Worm (Caenorhabditis elegans): Measurements from ENCODE around the gene H04M03.11.
A peak's percentile ranks its signal among the peaks of the same experiment; 100 is the strongest.

Gene H04M03.11

DNA sequence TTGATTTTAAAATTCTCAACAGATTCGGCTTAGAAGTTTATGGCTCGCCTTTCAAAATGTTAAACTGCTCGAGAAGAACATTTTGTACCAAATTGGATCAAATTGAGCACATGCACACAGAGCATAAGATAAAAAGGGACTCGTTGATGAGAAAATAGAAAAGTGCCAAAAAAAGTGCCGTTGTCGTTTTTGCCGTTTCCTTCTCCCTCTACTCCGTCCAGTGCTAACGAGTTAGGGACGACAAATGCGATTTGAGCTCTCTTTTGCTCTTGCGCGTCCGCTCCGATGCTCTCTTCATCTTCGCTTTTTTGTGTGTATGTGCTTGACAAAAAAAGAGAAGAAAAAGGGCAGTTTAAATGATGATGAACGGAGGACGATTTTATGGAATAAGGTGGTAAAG is 30.8 kb upstream of the H04M03.11 start:
- TF ChIP-seq nhr-77 (tag; optimal IDR thresholded peaks at IDR 0.05) = no peak
- TF ChIP-seq pag-3 (tag; optimal IDR thresholded peaks at IDR 0.05; ENCODE audit: borderline replicate concordance, insufficient read depth) = no peak
- TF ChIP-seq ces-1 (GFP tag; optimal IDR thresholded peaks at IDR 0.05) = peak; percentile 24
- TF ChIP-seq efl-1 (optimal IDR thresholded peaks at IDR 0.05) = no peak
- TF ChIP-seq efl-1 (GFP tag; optimal IDR thresholded peaks at IDR 0.05 in 1 of 2) = peak in 1 of 2 experiments; percentile 44
- no peak for TF ChIP-seq ztf-11 (tag; optimal IDR thresholded peaks at IDR 0.05)
- peak; percentile 95 for TF ChIP-seq fkh-10 (GFP tag; optimal IDR thresholded peaks at IDR 0.05)
- TF ChIP-seq lin-14 (GFP tag; optimal IDR thresholded peaks at IDR 0.05) = peak; percentile 79

DNA sequence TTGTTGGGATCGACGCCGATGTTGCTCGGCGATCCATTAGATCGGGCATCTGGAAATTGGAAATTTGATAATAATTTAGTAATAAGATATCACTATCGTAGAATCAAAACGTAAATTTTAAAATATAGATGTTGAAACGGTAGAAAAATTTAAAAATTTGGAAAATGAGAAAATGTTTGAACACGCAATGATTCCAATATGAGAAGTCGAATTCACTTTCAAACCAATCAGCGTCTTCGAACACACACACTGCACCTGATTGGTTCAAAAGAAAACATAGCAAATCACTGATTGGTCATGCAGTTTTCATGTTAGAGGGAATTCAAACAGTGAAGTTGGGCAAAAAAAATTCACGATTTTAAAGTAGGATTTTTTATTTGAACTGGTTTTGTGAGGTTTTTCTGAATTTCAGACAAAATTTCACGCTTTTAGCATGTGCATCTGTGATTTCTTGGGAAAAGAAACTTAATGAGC is 18.9 kb upstream of the H04M03.11 start, which contains the start of gene H04M03.12:
Gene H04M03.12, minus strand, starts transcription at position 51 of the 474 bp plus-strand sequence.
- no peak for TF ChIP-seq jun-1 (tag; optimal IDR thresholded peaks at IDR 0.05)
- no peak for TF ChIP-seq lin-15B (tag; optimal IDR thresholded peaks at IDR 0.05)
- TF ChIP-seq F16B12.6 (tag; optimal IDR thresholded peaks at IDR 0.05) = no peak
- no peak for TF ChIP-seq dpl-1 (GFP tag; optimal IDR thresholded peaks at IDR 0.05)
- no peak for TF ChIP-seq egl-13 (tag; optimal IDR thresholded peaks at IDR 0.05)
- no peak for TF ChIP-seq Y116A8C.19 (tag; optimal IDR thresholded peaks at IDR 0.05; ENCODE audit: borderline replicate concordance)
- TF ChIP-seq sup-37 (GFP tag; optimal IDR thresholded peaks at IDR 0.05) = no peak
- no peak for TF ChIP-seq unc-30 (tag; optimal IDR thresholded peaks at IDR 0.05)
- no peak for TF ChIP-seq nhr-85 (tag)
- no peak for TF ChIP-seq C04F5.9 (tag; optimal IDR thresholded peaks at IDR 0.05)

DNA sequence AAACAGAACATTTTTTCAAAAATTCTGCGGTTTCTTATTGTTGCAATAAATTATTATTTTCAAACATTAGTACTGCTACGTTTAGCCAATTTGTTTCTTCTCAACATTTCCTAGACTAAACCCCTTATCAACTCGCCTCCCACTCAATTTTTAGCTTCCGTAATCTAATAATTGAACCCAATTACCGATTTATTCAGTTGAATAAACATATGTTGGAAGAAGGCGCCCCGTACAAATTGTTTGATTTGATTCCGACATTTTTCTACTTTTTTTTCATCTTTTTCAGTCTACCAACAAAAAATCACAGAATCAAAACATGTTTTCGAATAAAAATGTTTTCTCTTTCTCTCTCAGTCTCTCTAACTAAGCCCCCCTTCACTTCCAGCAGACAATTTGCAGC is 18.3 kb upstream of the H04M03.11 start:
- TF ChIP-seq lin-14 (GFP tag; optimal IDR thresholded peaks at IDR 0.05) (peak; percentile 51), ceh-8 (GFP tag; optimal IDR thresholded peaks at IDR 0.05) (peak; percentile 68), unc-62 (GFP tag; optimal IDR thresholded peaks at IDR 0.05) (no peak), pax-3 (tag; optimal IDR thresholded peaks at IDR 0.05) (no peak), nhr-47 (tag; optimal IDR thresholded peaks at IDR 0.05) (peak; percentile 29)

ce11 chrIV:5896341-5896740 is 11.9 kb upstream of the H04M03.11 start, which contains the start of gene pck-3:
Gene pck-3 (plus strand): TSS chrIV:5896641.
- TF ChIP-seq ceh-82 (tag; optimal IDR thresholded peaks at IDR 0.05) = no peak

ce11 chrIV:5895190-5895589 is 10.8 kb upstream of the H04M03.11 start, which contains the start of gene nspb-6:
Gene nspb-6 (plus strand): TSS chrIV:5895490.
- TF ChIP-seq pag-3 (tag; optimal IDR thresholded peaks at IDR 0.05; ENCODE audit: borderline replicate concordance, insufficient read depth) = no peak
- no peak for TF ChIP-seq dsc-1 (tag; optimal IDR thresholded peaks at IDR 0.05)
- TF ChIP-seq irx-1 (tag; optimal IDR thresholded peaks at IDR 0.05) = no peak

- no peak for TF ChIP-seq skn-1 (tag; optimal IDR thresholded peaks at IDR 0.05)
- no peak for TF ChIP-seq ceh-90 (tag; optimal IDR thresholded peaks at IDR 0.05)
- TF ChIP-seq tlp-1 (tag; optimal IDR thresholded peaks at IDR 0.05) = no peak
- no peak for TF ChIP-seq fkh-8 (tag; optimal IDR thresholded peaks at IDR 0.05)
- no peak for TF ChIP-seq nhr-19 (GFP tag; conservative IDR thresholded peaks at IDR 0.05)
- TF ChIP-seq mab-9 (GFP tag; IDR thresholded peaks at IDR 0.05) = no peak
- TF ChIP-seq lin-15B (tag; optimal IDR thresholded peaks at IDR 0.05) = no peak
- no peak for TF ChIP-seq jun-1 (tag; optimal IDR thresholded peaks at IDR 0.05)
- TF ChIP-seq nhr-71 (tag; optimal IDR thresholded peaks at IDR 0.05) = no peak
- no peak for TF ChIP-seq xbp-1 (tag; optimal IDR thresholded peaks at IDR 0.05)
- TF ChIP-seq C34B4.2 (tag; optimal IDR thresholded peaks at IDR 0.05) = no peak
- no peak for TF ChIP-seq unc-98 (GFP tag; IDR thresholded peaks at IDR 0.05)
- TF ChIP-seq C16A3.4 (tag; optimal IDR thresholded peaks at IDR 0.05) = no peak
- TF ChIP-seq nhr-12 (tag; optimal IDR thresholded peaks at IDR 0.05) = no peak
- TF ChIP-seq aly-2 (tag; optimal IDR thresholded peaks at IDR 0.05) = no peak
- TF ChIP-seq mdl-1 (tag; optimal IDR thresholded peaks at IDR 0.05) = no peak
- TF ChIP-seq aha-1 (tag; optimal IDR thresholded peaks at IDR 0.05) = no peak
Measured at ce11 chrIV:5891265-5891664, 6.9 kb upstream of the H04M03.11 start, which contains the start of gene H04M03.3. Gene H04M03.3 (plus strand): TSS chrIV:5891565.
